Fruit fly (Drosophila melanogaster): Measurements from ENCODE around the gene CG8565.
A peak's percentile ranks its signal among the peaks of the same experiment; 100 is the strongest.

Gene CG8565

dm6 chrX:15886411-15887246 is 49.0 kb downstream of the CG8565 start (continued):
- peak; percentile 81 for TF ChIP-seq MESR4 (GFP tag; optimal IDR thresholded peaks at IDR 0.05)
- no peak for TF ChIP-seq CG16815 (GFP tag; optimal IDR thresholded peaks at IDR 0.05)
- peak; percentile 30 for TF ChIP-seq CG2712 (tag; optimal IDR thresholded peaks at IDR 0.05)
- peak; percentile 47 for TF ChIP-seq lbe (GFP tag; optimal IDR thresholded peaks at IDR 0.05)
- TF ChIP-seq CG9609 (GFP tag; optimal IDR thresholded peaks at IDR 0.05): no peak
- TF ChIP-seq Med (GFP tag): peak; percentile 76
- TF ChIP-seq CG17361 (GFP tag; IDR thresholded peaks at IDR 0.05): no peak
- TF ChIP-seq rib (GFP tag; IDR thresholded peaks at IDR 0.05): 0 out of 2 replicates have a peak, but pooled peaks have one; percentile 44
- TF ChIP-seq H2.0 (GFP tag; IDR thresholded peaks at IDR 0.05): no peak
- no peak for TF ChIP-seq maf-S (GFP tag; optimal IDR thresholded peaks at IDR 0.05)
- TF ChIP-seq CG17359 (tag; optimal IDR thresholded peaks at IDR 0.05): peak; percentile 86
- TF ChIP-seq CTCF (GFP tag; optimal IDR thresholded peaks at IDR 0.05): peak; percentile 55
- no peak for TF ChIP-seq hb (GFP tag; IDR thresholded peaks at IDR 0.05; ENCODE audit: partially characterized antibody)
- peak; percentile 77 for TF ChIP-seq CG15479 (GFP tag; optimal IDR thresholded peaks at IDR 0.05)
- peak; percentile 99 for TF ChIP-seq CG17385 (GFP tag; optimal IDR thresholded peaks at IDR 0.05)
- TF ChIP-seq vvl (GFP tag; IDR thresholded peaks at IDR 0.05): no peak
- peak; percentile 94 for TF ChIP-seq Drgx (GFP tag; IDR thresholded peaks at IDR 0.05)
- TF ChIP-seq CG6854 (GFP tag; optimal IDR thresholded peaks at IDR 0.05): peak; percentile 7
- no peak for TF ChIP-seq btn (GFP tag; optimal IDR thresholded peaks at IDR 0.05)
- TF ChIP-seq bab2 (GFP tag; optimal IDR thresholded peaks at IDR 0.05): no peak
- TF ChIP-seq odd (GFP tag; optimal IDR thresholded peaks at IDR 0.05): no peak
- no peak for TF ChIP-seq ranshi (GFP tag; IDR thresholded peaks at IDR 0.05)
- peak in 1 of 2 experiments; percentile 95 for TF ChIP-seq bsh (GFP tag; optimal IDR thresholded peaks at IDR 0.05)
- TF ChIP-seq HLH4C (GFP tag; IDR thresholded peaks at IDR 0.05; ENCODE audit: partially characterized antibody): no peak
- peak; percentile 93 for TF ChIP-seq CG10321 (GFP tag; IDR thresholded peaks at IDR 0.05)
- TF ChIP-seq cato (GFP tag; optimal IDR thresholded peaks at IDR 0.05; ENCODE audit: borderline replicate concordance): no peak
- no peak for TF ChIP-seq CG7271 (tag; optimal IDR thresholded peaks at IDR 0.05)
- peak; percentile 46 for TF ChIP-seq sens (GFP tag)
- TF ChIP-seq sob (GFP tag; IDR thresholded peaks at IDR 0.05): peak; percentile 51; the same call in 1 of the 2 replicates
- no peak for TF ChIP-seq TFAM (GFP tag; optimal IDR thresholded peaks at IDR 0.05)
- peak; percentile 57 for TF ChIP-seq CG10543 (GFP tag; optimal IDR thresholded peaks at IDR 0.05)
- TF ChIP-seq dan (GFP tag; IDR thresholded peaks at IDR 0.05): no peak
- TF ChIP-seq Lhr (GFP tag; optimal IDR thresholded peaks at IDR 0.05): no peak
- no peak for TF ChIP-seq gce (GFP tag; IDR thresholded peaks at IDR 0.05)
- TF ChIP-seq tio (GFP tag; optimal IDR thresholded peaks at IDR 0.05): no peak
- TF ChIP-seq exex (tag; optimal IDR thresholded peaks at IDR 0.05): no peak
- TF ChIP-seq Ets97D (GFP tag; optimal IDR thresholded peaks at IDR 0.05): peak; percentile 6
- peak; percentile 22 for TF ChIP-seq Hand (GFP tag; optimal IDR thresholded peaks at IDR 0.05)
- peak; percentile 30 for TF ChIP-seq CG33557 (GFP tag; optimal IDR thresholded peaks at IDR 0.05)
- peak; percentile 48 for TF ChIP-seq trem (tag; optimal IDR thresholded peaks at IDR 0.05)
- TF ChIP-seq Atf3 (GFP tag; optimal IDR thresholded peaks at IDR 0.05): no peak
- 0 out of 2 replicates have a peak, but pooled peaks have one; percentile 4 for TF ChIP-seq onecut (GFP tag; IDR thresholded peaks at IDR 0.05)
- no peak for TF ChIP-seq fd64A (GFP tag; optimal IDR thresholded peaks at IDR 0.05)
- TF ChIP-seq ap (GFP tag; IDR thresholded peaks at IDR 0.05): no peak
- TF ChIP-seq fd96Cb (tag; optimal IDR thresholded peaks at IDR 0.05): no peak
- TF ChIP-seq wor (GFP tag; IDR thresholded peaks at IDR 0.05): no peak
- TF ChIP-seq pzg (GFP tag; optimal IDR thresholded peaks at IDR 0.05): peak; percentile 29
- peak in 1 of 2 experiments; percentile 73 for TF ChIP-seq Trl (optimal IDR thresholded peaks at IDR 0.05)
- TF ChIP-seq Trl (GFP tag; optimal IDR thresholded peaks at IDR 0.05): no peak
- peak; percentile 6 for TF ChIP-seq gfzf (GFP tag; optimal IDR thresholded peaks at IDR 0.05)

All from whole organism, embryonic.